Fruit fly (Drosophila melanogaster): ENCODE results near the gene CG10948.

DNA sequence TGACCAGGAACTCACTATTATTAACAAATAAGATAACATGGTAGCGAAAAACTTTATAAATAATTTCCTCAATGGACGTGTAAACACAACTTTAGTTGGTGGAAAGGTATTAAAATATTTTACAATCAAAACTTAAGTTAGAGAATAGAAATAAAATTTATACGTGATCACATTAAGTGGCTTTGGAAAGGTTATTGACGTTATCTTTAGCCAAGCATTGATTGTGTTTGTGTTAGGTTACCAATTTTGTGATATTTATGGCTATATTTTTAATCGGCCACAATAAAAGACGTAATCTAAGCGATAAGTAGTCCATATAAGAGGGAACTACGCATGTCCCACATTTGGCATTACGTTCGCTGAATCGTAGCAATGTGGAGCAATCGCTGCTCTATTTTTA, 34.8 kb upstream of the CG10948 start, which contains the start of gene CG14120:
- TF ChIP-seq OdsH (GFP tag; optimal IDR thresholded peaks at IDR 0.05) (no peak), Eip75B (GFP tag; optimal IDR thresholded peaks at IDR 0.05) (no peak), CG11902 (GFP tag; optimal IDR thresholded peaks at IDR 0.05) (no peak), CG6808 (GFP tag; optimal IDR thresholded peaks at IDR 0.05) (no peak), CG16779 (tag; optimal IDR thresholded peaks at IDR 0.05) (no peak), Blimp-1 (GFP tag; optimal IDR thresholded peaks at IDR 0.05) (no peak), salr (GFP tag; optimal IDR thresholded peaks at IDR 0.05) (no peak), Smox (GFP tag; optimal IDR thresholded peaks at IDR 0.05) (no peak), eg (GFP tag; IDR thresholded peaks at IDR 0.05) (no peak), ss (GFP tag; optimal IDR thresholded peaks at IDR 0.05) (no peak), Gug (GFP tag; IDR thresholded peaks at IDR 0.05) (no peak)
